Worm (Caenorhabditis elegans) whole organism, L3 larva: ENCODE measurements around the gene far-2.

Experiments
- aly-2 ChIP-seq: fragments of 150-350 bp; optimal IDR thresholded peaks from 2 replicates; lab custom pipeline; 2014; ENCODE audit warnings: missing biosample characterization, missing genetic modification characterization
- ama-1 ChIP-seq: fragments of 150-350 bp; optimal IDR thresholded peaks from 2 replicates; lab custom pipeline; 2018
- ceh-16 ChIP-seq: sonication (generic microtip); optimal IDR thresholded peaks from 2 replicates; lab custom pipeline; 2017; ENCODE audit warnings: missing biosample characterization, missing genetic modification characterization
- daf-12 ChIP-seq: fragments of 150-350 bp; optimal IDR thresholded peaks from 2 replicates; lab custom pipeline; 2014; ENCODE audit warnings: missing biosample characterization, missing genetic modification reagents, missing genetic modification characterization
- egl-27 ChIP-seq: sonication (generic microtip); optimal IDR thresholded peaks from 4 replicates; lab custom pipeline; 2017; ENCODE audit warnings: missing biosample characterization, missing genetic modification reagents, missing genetic modification characterization
- egl-5 ChIP-seq: fragments of 150-350 bp; optimal IDR thresholded peaks from 2 replicates; lab custom pipeline; 2017; ENCODE audit warnings: missing biosample characterization, missing genetic modification reagents, missing genetic modification characterization, inconsistent platforms
- elt-2 ChIP-seq: sonication (generic microtip); optimal IDR thresholded peaks from 2 replicates; lab custom pipeline; 2016; ENCODE audit warnings: missing genetic modification reagents, mild to moderate bottlenecking, missing genetic modification characterization, missing compliant biosample characterization
- elt-3 ChIP-seq, 3 experiments: fragments of 150-350 bp in 1 of 3; sonication (generic microtip) in 2 of 3; optimal IDR thresholded peaks; 2 replicates in 2 of 3; 4 replicates in 1 of 3; lab custom pipeline; 2014 to 2017; ENCODE audit warnings: missing biosample characterization in 3 of 3, missing genetic modification characterization in 3 of 3
- eor-1 ChIP-seq, 2 experiments: fragments of 150-350 bp; optimal IDR thresholded peaks; 2 replicates each; lab custom pipeline; 2014 to 2018; ENCODE audit warnings: missing biosample characterization in 2 of 2, missing genetic modification characterization in 2 of 2
- fkh-10 ChIP-seq: sonication (generic microtip); optimal IDR thresholded peaks from 2 replicates; lab custom pipeline; 2017; ENCODE audit warnings: missing biosample characterization, missing genetic modification reagents, missing genetic modification characterization
- fkh-2 ChIP-seq: fragments of 150-350 bp; optimal IDR thresholded peaks from 2 replicates; lab custom pipeline; 2014; ENCODE audit warnings: missing biosample characterization, missing genetic modification reagents, missing genetic modification characterization
- fos-1 ChIP-seq: fragments of 150-350 bp; optimal IDR thresholded peaks from 2 replicates; lab custom pipeline; 2014; ENCODE audit warnings: missing biosample characterization, missing genetic modification characterization
- hmg-11 ChIP-seq: sonication (generic microtip); optimal IDR thresholded peaks from 2 replicates; lab custom pipeline; 2016; ENCODE audit warnings: missing genetic modification characterization, missing compliant biosample characterization
- jun-1 ChIP-seq: fragments of 150-350 bp; optimal IDR thresholded peaks from 2 replicates; lab custom pipeline; 2014; ENCODE audit warnings: missing biosample characterization, missing genetic modification reagents, missing genetic modification characterization
- lin-15B ChIP-seq: fragments of 150-350 bp; optimal IDR thresholded peaks from 2 replicates; lab custom pipeline; 2014; ENCODE audit warnings: missing biosample characterization, missing genetic modification characterization
- lin-39 ChIP-seq: fragments of 150-350 bp; optimal IDR thresholded peaks from 2 replicates; lab custom pipeline; 2018; ENCODE audit warnings: missing biosample characterization, missing genetic modification reagents, missing genetic modification characterization
- lsy-12 ChIP-seq: sonication (generic microtip); optimal IDR thresholded peaks from 2 replicates; lab custom pipeline; 2016; ENCODE audit warnings: mild to moderate bottlenecking, missing genetic modification characterization, missing compliant biosample characterization
- mdl-1 ChIP-seq: fragments of 150-350 bp; optimal IDR thresholded peaks from 2 replicates; lab custom pipeline; 2014; ENCODE audit warnings: missing biosample characterization, missing genetic modification characterization
- nfya-1 ChIP-seq: sonication (generic microtip); optimal IDR thresholded peaks from 2 replicates; lab custom pipeline; 2017; ENCODE audit warnings: missing genetic modification characterization, mild to moderate bottlenecking, missing compliant biosample characterization, antibody characterized with exemption, moderate library complexity; ENCODE audit not compliant: insufficient read depth
- nhr-11 ChIP-seq: fragments of 150-350 bp; optimal IDR thresholded peaks from 2 replicates; lab custom pipeline; 2014; ENCODE audit warnings: missing biosample characterization, missing genetic modification characterization
- nhr-12 ChIP-seq: fragments of 150-350 bp; optimal IDR thresholded peaks from 2 replicates; lab custom pipeline; 2014; ENCODE audit warnings: missing biosample characterization, missing genetic modification characterization
- nhr-23 ChIP-seq: fragments of 150-350 bp; optimal IDR thresholded peaks from 2 replicates; lab custom pipeline; 2014; ENCODE audit warnings: missing biosample characterization, missing genetic modification reagents, missing genetic modification characterization
- nhr-237 ChIP-seq: fragments of 150-350 bp; optimal IDR thresholded peaks from 2 replicates; lab custom pipeline; 2014; ENCODE audit warnings: missing biosample characterization, missing genetic modification characterization
- nhr-25 ChIP-seq: sonication (generic microtip); optimal IDR thresholded peaks from 2 replicates; lab custom pipeline; 2017; ENCODE audit warnings: missing biosample characterization, missing genetic modification characterization
- nhr-28 ChIP-seq: fragments of 150-350 bp; optimal IDR thresholded peaks from 2 replicates; lab custom pipeline; 2014; ENCODE audit warnings: missing biosample characterization, missing genetic modification characterization
- nhr-43 ChIP-seq: sonication (generic microtip); optimal IDR thresholded peaks from 2 replicates; lab custom pipeline; 2016; ENCODE audit warnings: mild to moderate bottlenecking, missing genetic modification characterization, missing compliant biosample characterization; ENCODE audit not compliant: poor library complexity, severe bottlenecking
- nhr-67 ChIP-seq: fragments of 150-350 bp; optimal IDR thresholded peaks from 2 replicates; lab custom pipeline; 2014; ENCODE audit warnings: missing biosample characterization, missing genetic modification characterization
- nhr-76 ChIP-seq: fragments of 150-350 bp; sonication (generic microtip); optimal IDR thresholded peaks from 5 replicates; lab custom pipeline; 2014; ENCODE audit warnings: missing biosample characterization, missing genetic modification characterization
- pqm-1 ChIP-seq: fragments of 150-350 bp; optimal IDR thresholded peaks from 2 replicates; lab custom pipeline; 2017; ENCODE audit warnings: missing biosample characterization, missing genetic modification characterization, inconsistent platforms
- sea-2 ChIP-seq: fragments of 150-350 bp; sonication (generic microtip); optimal IDR thresholded peaks from 4 replicates; lab custom pipeline; 2014; ENCODE audit warnings: missing biosample characterization, missing genetic modification reagents, missing genetic modification characterization
- skn-1 ChIP-seq: fragments of 150-350 bp; optimal IDR thresholded peaks from 2 replicates; lab custom pipeline; 2014; ENCODE audit warnings: missing biosample characterization, missing genetic modification characterization
- tbx-2 ChIP-seq: sonication (generic microtip); optimal IDR thresholded peaks from 2 replicates; lab custom pipeline; 2016; ENCODE audit warnings: mild to moderate bottlenecking, missing genetic modification characterization, missing compliant biosample characterization
- unc-39 ChIP-seq: sonication (generic microtip); optimal IDR thresholded peaks from 4 replicates; lab custom pipeline; 2017; ENCODE audit warnings: missing biosample characterization, missing genetic modification characterization
- unc-62 ChIP-seq: fragments of 150-350 bp; sonication (generic microtip); optimal IDR thresholded peaks from 4 replicates; lab custom pipeline; 2014; ENCODE audit warnings: missing biosample characterization, missing genetic modification reagents, missing genetic modification characterization
- zag-1 ChIP-seq: fragments of 150-350 bp; optimal IDR thresholded peaks from 2 replicates; lab custom pipeline; 2014; ENCODE audit warnings: missing biosample characterization, missing genetic modification characterization
- ztf-11 ChIP-seq: fragments of 150-350 bp; optimal IDR thresholded peaks from 2 replicates; lab custom pipeline; 2014; ENCODE audit warnings: missing biosample characterization, missing genetic modification characterization
- ztf-4 ChIP-seq: fragments of 150-350 bp; optimal IDR thresholded peaks from 2 replicates; lab custom pipeline; 2014; ENCODE audit warnings: missing biosample characterization, missing genetic modification characterization

far-2 gene

DNA sequence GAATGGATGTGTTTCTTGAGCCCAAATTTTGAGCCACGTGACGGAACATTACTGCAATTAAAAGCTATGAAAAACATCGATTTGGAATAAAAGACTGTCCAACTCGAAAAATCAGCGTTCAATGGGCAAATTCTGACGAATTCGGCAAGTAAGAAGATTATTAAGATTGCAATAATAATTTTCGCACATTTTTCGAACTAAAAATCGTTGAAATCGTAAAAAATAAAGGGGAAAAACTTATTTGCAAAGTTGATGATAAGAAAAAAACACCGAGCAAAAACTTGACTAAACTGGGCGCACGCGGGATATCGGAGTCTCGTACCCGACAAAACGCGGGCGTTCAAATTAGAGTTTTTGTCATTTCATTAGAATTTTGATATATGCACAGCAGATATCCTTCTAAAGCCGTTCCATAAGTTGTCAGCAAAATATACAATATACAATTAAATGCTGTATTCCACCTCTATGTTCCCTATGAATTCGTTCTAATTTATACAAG is 7.7 kb downstream of the far-2 start, which contains the start of the genes mccc-2 and mrpl-44:
Gene mccc-2, minus strand, starts transcription at position 51 of the 499 bp plus-strand sequence.
Gene mrpl-44, minus strand, starts transcription at position 51 of the 499 bp plus-strand sequence.
- TF ChIP-seq lin-15B (tag; lab: Kevin White, UChicago) (peak; percentile 45), fkh-2 (tag; lab: Kevin White, UChicago) (no peak), sea-2 (no peak), hmg-11 (tag; lab: Kevin White, UChicago) (no peak), jun-1 (tag; lab: Kevin White, UChicago) (no peak)

DNA sequence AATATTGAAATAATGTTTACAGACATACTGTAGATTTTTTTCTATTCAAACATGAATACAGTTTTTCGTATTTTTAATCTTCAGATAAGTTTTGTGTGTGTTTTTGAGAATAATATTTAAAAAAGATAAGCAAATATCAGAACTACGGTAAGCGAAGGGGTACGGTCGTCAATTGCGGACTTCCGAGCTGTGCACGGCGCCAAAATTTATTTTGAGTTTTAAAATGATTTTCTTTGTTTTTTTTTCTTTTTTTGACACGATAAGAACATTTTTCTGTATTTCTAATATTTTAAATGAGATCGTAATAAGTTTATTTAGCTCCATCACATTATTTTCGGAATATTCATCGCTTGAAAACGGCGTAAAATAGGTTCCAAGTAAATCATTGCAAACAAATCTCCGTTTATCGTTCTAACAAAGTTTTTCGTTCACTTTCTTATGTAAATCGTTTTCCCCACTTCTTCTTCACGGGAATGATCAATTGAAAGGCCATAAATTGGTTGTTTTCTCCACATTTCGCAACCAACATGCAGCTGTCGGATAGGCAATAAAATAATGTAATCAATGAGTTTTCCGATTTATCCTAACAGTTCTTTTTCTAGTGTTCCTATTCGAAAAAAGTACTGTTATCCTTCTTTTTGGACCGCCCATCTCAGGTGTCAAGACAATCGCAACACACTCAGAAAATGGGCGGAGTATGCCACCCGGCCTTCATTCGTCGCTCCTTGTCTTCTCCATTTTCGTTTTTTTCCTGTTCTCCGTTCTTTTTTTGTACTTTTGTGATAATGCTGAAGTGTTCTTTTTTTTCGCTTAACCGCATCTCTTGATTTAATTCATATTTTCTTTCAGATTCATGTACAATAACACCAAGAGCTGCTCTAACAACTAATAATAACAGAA is 10.0 kb downstream of the far-2 start, which contains the start of gene glp-1:
Gene glp-1, plus strand, starts transcription at position 850 of the 900 bp plus-strand sequence.
- TF ChIP-seq egl-5 (tag; lab: Kevin White, UChicago) (peak; percentile 68), unc-62 (no peak)

DNA sequence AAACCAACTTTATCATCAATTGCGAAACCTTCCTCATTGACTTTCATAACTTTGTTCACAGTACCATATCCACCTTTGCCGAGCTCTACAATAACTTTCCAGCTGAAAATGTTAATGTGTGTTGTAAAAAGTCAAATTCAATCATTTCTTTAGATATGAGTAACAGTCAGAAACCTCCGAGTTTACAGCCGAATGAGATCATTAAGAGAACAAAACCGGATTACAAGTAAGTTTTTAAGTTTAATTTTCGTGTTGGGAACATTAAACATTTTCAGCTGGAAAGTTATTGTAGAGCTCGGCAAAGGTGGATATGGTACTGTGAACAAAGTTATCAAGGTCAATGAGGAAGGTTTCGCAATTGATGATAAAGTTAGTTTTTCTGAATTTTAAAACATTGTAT is 19.6 kb downstream of the far-2 start, which contains the start of gene ZK507.1:
Gene ZK507.1, minus strand, starts transcription at position 101 of the 400 bp plus-strand sequence.
- TF ChIP-seq egl-27 (tag; lab: Kevin White, UChicago) (no peak), nhr-76 (tag; lab: Kevin White, UChicago) (no peak), fos-1 (tag; lab: Kevin White, UChicago) (no peak), daf-12 (no peak), elt-3 (tag; optimal IDR thresholded peaks at IDR 0.05; lab: Kevin White, UChicago) (no peak), unc-39 (tag; lab: Kevin White, UChicago) (no peak), eor-1 (tag; optimal IDR thresholded peaks at IDR 0.05; lab: Kevin White, UChicago) (no peak), nhr-43 (tag; lab: Kevin White, UChicago) (no peak), tbx-2 (no peak), aly-2 (tag; lab: Kevin White, UChicago) (no peak), fkh-10 (GFP tag; lab: Kevin White, UChicago) (no peak), hmg-11 (tag; lab: Kevin White, UChicago) (no peak), nhr-28 (no peak), ceh-16 (tag; lab: Kevin White, UChicago) (no peak), zag-1 (tag; lab: Kevin White, UChicago) (no peak), nhr-237 (tag; lab: Kevin White, UChicago) (no peak), lsy-12 (tag; lab: Kevin White, UChicago) (no peak), nhr-11 (tag; lab: Kevin White, UChicago) (no peak)

DNA sequence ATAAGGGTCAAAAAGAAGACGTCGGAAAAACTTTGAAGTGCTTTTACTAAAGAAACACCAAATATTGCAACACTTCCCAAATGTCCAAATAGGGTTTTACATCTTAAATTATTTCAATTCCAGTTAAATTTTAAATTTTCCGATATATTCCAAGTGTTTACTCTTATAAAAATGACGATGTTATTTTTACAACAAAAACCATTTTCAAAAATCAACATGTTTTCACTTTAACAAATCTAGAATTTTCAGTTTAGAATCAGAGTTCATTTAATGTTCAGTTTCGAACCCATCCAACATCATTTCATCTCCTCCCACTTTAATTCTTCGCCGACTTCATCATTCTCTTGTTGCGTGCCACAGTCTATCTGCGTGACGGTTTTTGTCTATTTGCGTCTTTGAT is 22.0 kb downstream of the far-2 start, which contains the start of gene dos-1:
Gene dos-1, plus strand, starts transcription at position 301 of the 400 bp plus-strand sequence.
- no peak for TF ChIP-seq unc-39 (tag; lab: Kevin White, UChicago)
- TF ChIP-seq eor-1 (tag; optimal IDR thresholded peaks at IDR 0.05; lab: Kevin White, UChicago) = no peak
- TF ChIP-seq ztf-4 (tag; lab: Kevin White, UChicago) = no peak
- no peak for TF ChIP-seq nhr-12 (tag; lab: Kevin White, UChicago)
- no peak for TF ChIP-seq egl-5 (tag; lab: Kevin White, UChicago)
- TF ChIP-seq nhr-67 (tag; lab: Kevin White, UChicago) = no peak
- no peak for TF ChIP-seq nhr-23 (tag; lab: Kevin White, UChicago)
- no peak for TF ChIP-seq nhr-11 (tag; lab: Kevin White, UChicago)
- TF ChIP-seq lsy-12 (tag; lab: Kevin White, UChicago) = no peak
- no peak for TF ChIP-seq egl-27 (tag; lab: Kevin White, UChicago)
- TF ChIP-seq nhr-76 (tag; lab: Kevin White, UChicago) = no peak

DNA sequence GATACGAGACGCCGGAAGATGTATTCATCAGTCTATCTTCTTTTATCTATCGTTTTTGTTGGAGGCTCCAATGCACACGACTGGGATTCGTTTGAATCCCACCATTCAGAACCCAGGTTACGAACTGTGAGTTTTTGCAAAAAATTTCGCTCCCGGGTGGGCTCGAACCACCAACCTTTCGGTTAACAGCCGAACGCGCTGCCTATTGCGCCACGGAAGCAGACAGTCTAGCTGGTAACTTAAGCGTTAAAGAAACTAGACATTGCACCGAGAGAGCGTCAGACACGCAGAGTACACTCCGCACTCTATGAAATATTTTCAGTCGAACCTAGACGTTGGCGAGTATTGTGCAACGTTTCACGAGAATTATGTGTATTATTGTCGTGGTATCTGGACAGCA is 22.4 kb downstream of the far-2 start:
- TF ChIP-seq elt-2 (tag; lab: Kevin White, UChicago) (peak; percentile 34), skn-1 (tag; lab: Kevin White, UChicago) (peak; percentile 17), pqm-1 (tag; lab: Kevin White, UChicago) (peak; percentile 26), fkh-10 (GFP tag; lab: Kevin White, UChicago) (no peak), mdl-1 (tag; lab: Kevin White, UChicago) (no peak), ztf-11 (tag; lab: Kevin White, UChicago) (no peak), lin-39 (peak; percentile 19), nhr-43 (tag; lab: Kevin White, UChicago) (peak; percentile 24), nfya-1 (no peak), nhr-25 (tag; lab: Kevin White, UChicago) (peak; percentile 9), ama-1 (lab: Kevin White, UChicago) (peak; percentile 30), lsy-12 (tag; lab: Kevin White, UChicago) (peak; percentile 15)
- TF ChIP-seq, all 47 proteins: peak for 8
